Worm (Caenorhabditis elegans) whole organism, early embryonic: ENCODE data around the gene Y39A1A.18.

Experiments
- B0310.2 ChIP-seq: sonication (generic microtip); optimal IDR thresholded peaks from 2 replicates; lab custom pipeline; 2016; ENCODE audit warnings: mild to moderate bottlenecking, missing genetic modification characterization, missing compliant biosample characterization
- F13C5.2 ChIP-seq: sonication (generic microtip); optimal IDR thresholded peaks from 2 replicates; lab custom pipeline; 2017; ENCODE audit warnings: mild to moderate bottlenecking, missing genetic modification characterization, inconsistent platforms, missing compliant biosample characterization
- aly-1 ChIP-seq: sonication (generic microtip); optimal IDR thresholded peaks from 2 replicates; lab custom pipeline; 2016; ENCODE audit warnings: missing genetic modification characterization, missing compliant biosample characterization
- ama-1 ChIP-seq: fragments of 150-350 bp; optimal IDR thresholded peaks from 2 replicates; lab custom pipeline; 2014
- ceh-13 ChIP-seq: fragments of 200-800 bp; sonication (Bioruptor generic); optimal IDR thresholded peaks from 2 replicates; lab custom pipeline; 2018; ENCODE audit warnings: mild to moderate bottlenecking, missing genetic modification characterization, missing compliant biosample characterization
- ceh-36 ChIP-seq: sonication (generic microtip); optimal IDR thresholded peaks from 2 replicates; lab custom pipeline; 2016; ENCODE audit warnings: missing genetic modification characterization, inconsistent platforms, missing compliant biosample characterization
- ets-7 ChIP-seq: sonication (generic microtip); optimal IDR thresholded peaks from 2 replicates; lab custom pipeline; 2016; ENCODE audit warnings: missing genotype, missing genetic modification characterization, missing compliant biosample characterization
- flt-1 ChIP-seq: fragments of 200-800 bp; sonication (Bioruptor generic); IDR thresholded peaks from 2 replicates; pipeline ENCODE4 v1.3.6; 2022; ENCODE audit warnings: missing genetic modification characterization, missing compliant biosample characterization
- hmbx-1 ChIP-seq: sonication (generic microtip); optimal IDR thresholded peaks from 2 replicates; lab custom pipeline; 2016; ENCODE audit warnings: mild to moderate bottlenecking, missing genetic modification characterization, missing compliant biosample characterization
- hmg-4 ChIP-seq: fragments of 200-800 bp; sonication (Bioruptor generic); optimal IDR thresholded peaks from 2 replicates; lab custom pipeline; 2018; ENCODE audit warnings: mild to moderate bottlenecking, missing genetic modification characterization, missing compliant biosample characterization
- hnd-1 ChIP-seq: sonication (generic microtip); optimal IDR thresholded peaks from 2 replicates; lab custom pipeline; 2016; ENCODE audit warnings: missing genetic modification characterization, missing compliant biosample characterization
- pes-1 ChIP-seq: fragments of 200-800 bp; sonication (Bioruptor generic); IDR thresholded peaks from 2 replicates; pipeline ENCODE4 v1.3.6; 2022; ENCODE audit warnings: missing genetic modification reagents, missing genetic modification characterization, missing compliant biosample characterization
- scrt-1 ChIP-seq: fragments of 200-800 bp; sonication (Bioruptor generic); IDR thresholded peaks from 2 replicates; pipeline ENCODE4 v1.3.6; 2022; ENCODE audit warnings: missing genetic modification characterization, missing compliant biosample characterization
- sea-1 ChIP-seq: fragments of 200-800 bp; sonication (Bioruptor generic); conservative IDR thresholded peaks from 2 replicates; pipeline ENCODE4 v1.3.6; 2022; ENCODE audit warnings: missing genetic modification characterization, missing compliant biosample characterization
- tbx-11 ChIP-seq: fragments of 200-800 bp; sonication (Bioruptor generic); IDR thresholded peaks from 2 replicates; pipeline ENCODE4 v1.3.6; 2022; ENCODE audit warnings: missing genetic modification characterization, missing compliant biosample characterization
- tbx-37 ChIP-seq: fragments of 200-800 bp; sonication (Bioruptor generic); conservative IDR thresholded peaks from 2 replicates; pipeline ENCODE4 v1.3.6; 2022; ENCODE audit warnings: missing genetic modification reagents, missing genetic modification characterization, missing compliant biosample characterization
- tra-4 ChIP-seq: sonication (generic microtip); optimal IDR thresholded peaks from 2 replicates; lab custom pipeline; 2017; ENCODE audit warnings: missing genetic modification characterization, missing compliant biosample characterization

Y39A1A.18 gene

DNA sequence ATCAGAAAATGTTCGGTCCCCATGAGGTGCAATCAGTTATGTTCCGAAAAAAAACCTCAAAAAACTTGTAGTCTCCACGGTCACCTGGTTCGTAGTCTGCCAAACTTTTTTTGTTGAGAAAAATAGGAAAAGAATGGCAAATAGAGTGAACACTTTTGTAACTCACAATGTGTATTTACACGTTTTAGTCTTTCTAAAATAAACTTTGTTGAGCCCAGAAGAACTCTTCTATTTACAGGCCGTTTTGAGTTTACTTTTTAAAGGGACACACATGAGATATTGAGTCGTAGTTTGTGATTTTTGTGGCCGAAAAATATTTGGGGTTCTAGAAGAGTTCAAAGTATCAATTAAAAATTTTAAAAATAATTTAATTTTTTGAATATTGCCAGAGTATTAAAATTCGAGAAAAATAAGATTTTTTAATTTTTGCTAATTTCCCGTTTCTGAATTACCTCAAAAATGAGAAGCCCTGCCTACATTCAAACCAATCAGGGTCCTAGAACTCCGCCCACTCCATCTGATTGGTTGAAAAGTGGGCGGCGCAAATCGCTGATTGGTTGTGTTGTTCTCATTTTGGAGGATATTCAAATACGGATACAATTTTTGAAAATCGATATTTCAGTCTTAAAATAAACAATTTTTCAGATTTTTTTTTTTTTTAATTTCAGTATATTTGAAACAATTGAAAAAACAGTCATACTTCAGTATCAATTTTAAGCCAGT lies 40.4 kb upstream of the Y39A1A.18 start:
- TF ChIP-seq tbx-11 (GFP tag; lab: Robert Waterston, UW) (no peak), tbx-37 (no peak), ets-7 (tag; lab: Kevin White, UChicago) (no peak), ama-1 (lab: Kevin White, UChicago) (no peak), aly-1 (tag; lab: Kevin White, UChicago) (no peak), scrt-1 (GFP tag; lab: Robert Waterston, UW) (no peak), pes-1 (GFP tag; lab: Robert Waterston, UW) (no peak), flt-1 (no peak), sea-1 (GFP tag; lab: Robert Waterston, UW) (no peak), ceh-13 (no peak), ceh-36 (no peak)

DNA sequence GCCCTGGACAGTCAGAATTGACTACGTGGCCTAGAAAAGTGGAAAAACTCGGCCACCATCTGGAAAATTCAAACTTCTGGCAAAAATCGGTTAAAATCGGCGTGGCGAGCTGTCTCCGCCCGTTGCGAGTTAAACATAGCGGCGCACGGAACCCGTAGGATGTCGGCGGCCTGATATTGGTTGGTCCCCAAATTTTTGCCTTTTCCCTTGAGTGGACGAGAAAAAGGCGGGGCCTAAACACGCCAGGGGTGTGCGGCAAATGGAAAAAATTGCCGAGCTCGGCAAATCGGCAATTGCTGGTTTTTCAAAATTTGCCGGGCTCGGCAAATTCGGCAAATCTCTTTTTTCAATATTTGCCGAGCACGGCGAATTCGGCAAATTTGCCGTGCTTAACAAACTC lies 39.0 kb upstream of the Y39A1A.18 start:
- TF ChIP-seq pes-1 (GFP tag; lab: Robert Waterston, UW) (0 out of 2 replicates have a peak, but pooled peaks have one; percentile 19), tbx-11 (GFP tag; lab: Robert Waterston, UW) (no peak)

DNA sequence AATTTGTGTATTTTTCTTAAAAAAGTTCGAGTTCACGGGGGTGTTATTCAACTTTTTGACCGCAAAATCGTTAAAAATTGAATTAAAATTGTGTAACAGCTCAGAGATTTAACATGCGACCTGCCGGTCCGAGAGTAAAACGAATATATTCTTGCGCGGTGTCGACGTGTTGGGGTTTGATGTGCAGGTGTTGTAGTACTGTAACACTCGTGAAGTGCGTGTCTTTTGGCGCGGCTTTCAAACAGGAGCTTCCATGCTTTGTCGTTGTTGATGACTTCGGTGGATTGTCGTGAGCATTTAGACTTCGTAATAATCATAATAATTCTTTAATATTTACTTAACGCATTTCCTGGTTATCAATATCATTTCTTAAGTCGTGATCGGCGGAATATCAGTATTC lies 36.2 kb upstream of the Y39A1A.18 start, which contains the start of gene tat-3:
Gene tat-3 (minus strand): TSS at position 196 of the 400 bp plus-strand sequence.
- TF ChIP-seq flt-1 (no peak), aly-1 (tag; lab: Kevin White, UChicago) (no peak), hmg-4 (GFP tag; lab: Kevin White, UChicago) (no peak), tbx-11 (GFP tag; lab: Robert Waterston, UW) (no peak), F13C5.2 (tag; lab: Kevin White, UChicago) (no peak), pes-1 (GFP tag; lab: Robert Waterston, UW) (no peak), sea-1 (GFP tag; lab: Robert Waterston, UW) (no peak), ama-1 (lab: Kevin White, UChicago) (no peak), tra-4 (no peak), ceh-13 (no peak), ets-7 (tag; lab: Kevin White, UChicago) (no peak), ceh-36 (no peak)

DNA sequence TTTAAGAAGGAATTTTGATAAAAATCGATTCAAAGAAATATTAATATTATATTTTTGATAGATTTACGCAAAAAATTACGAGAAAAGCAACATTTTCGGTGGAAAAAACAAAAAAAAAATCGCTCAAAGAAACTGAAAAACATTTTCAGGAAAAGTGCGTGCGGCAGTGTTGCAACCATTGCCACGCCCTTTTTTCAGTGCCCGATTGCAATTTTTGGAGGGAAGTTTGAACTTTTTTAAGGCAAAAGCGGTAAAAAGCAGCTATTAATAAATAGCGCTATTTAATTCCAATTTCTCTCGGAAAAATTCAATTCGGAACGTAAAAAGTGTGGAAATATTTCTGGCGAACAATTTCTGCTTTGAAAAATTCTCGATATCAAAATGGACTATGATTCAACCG lies 26.8 kb upstream of the Y39A1A.18 start:
- TF ChIP-seq tra-4: no peak
- no peak for TF ChIP-seq hmbx-1 (tag; lab: Kevin White, UChicago)
- TF ChIP-seq hmg-4 (GFP tag; lab: Kevin White, UChicago): no peak
- TF ChIP-seq scrt-1 (GFP tag; lab: Robert Waterston, UW): no peak
- TF ChIP-seq ama-1 (lab: Kevin White, UChicago): no peak
- no peak for TF ChIP-seq F13C5.2 (tag; lab: Kevin White, UChicago)
- TF ChIP-seq sea-1 (GFP tag; lab: Robert Waterston, UW): no peak
- no peak for TF ChIP-seq aly-1 (tag; lab: Kevin White, UChicago)
- TF ChIP-seq flt-1: no peak
- no peak for TF ChIP-seq ceh-36
- TF ChIP-seq hnd-1 (tag; lab: Kevin White, UChicago): no peak
- TF ChIP-seq tbx-11 (GFP tag; lab: Robert Waterston, UW): no peak
- TF ChIP-seq ets-7 (tag; lab: Kevin White, UChicago): no peak

DNA sequence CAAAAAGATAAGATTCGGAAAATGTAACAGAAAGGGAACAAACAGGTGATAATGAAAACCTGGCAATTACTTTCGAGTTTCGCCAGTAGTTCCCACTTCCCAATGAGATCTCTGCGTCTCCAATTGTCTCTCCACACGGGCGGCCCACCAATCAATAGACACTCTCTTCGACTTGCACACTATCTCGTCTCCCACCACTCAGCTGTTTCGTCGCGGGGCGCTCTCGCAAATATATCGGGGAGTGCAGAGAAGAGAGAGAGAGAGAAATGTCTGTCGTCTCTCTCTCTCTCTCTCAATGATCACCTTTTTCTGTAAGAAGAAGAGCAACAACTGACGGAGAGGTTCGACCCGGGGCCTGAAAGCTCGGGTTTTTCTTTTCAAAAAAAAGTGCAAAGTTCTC lies 25.9 kb upstream of the Y39A1A.18 start:
- TF ChIP-seq B0310.2 (tag; lab: Kevin White, UChicago) (no peak), sea-1 (GFP tag; lab: Robert Waterston, UW) (no peak), aly-1 (tag; lab: Kevin White, UChicago) (no peak), scrt-1 (GFP tag; lab: Robert Waterston, UW) (no peak), hnd-1 (tag; lab: Kevin White, UChicago) (no peak), hmg-4 (GFP tag; lab: Kevin White, UChicago) (peak; percentile 6), pes-1 (GFP tag; lab: Robert Waterston, UW) (no peak), ceh-13 (no peak), F13C5.2 (tag; lab: Kevin White, UChicago) (peak; percentile 40), tbx-11 (GFP tag; lab: Robert Waterston, UW) (no peak), ama-1 (lab: Kevin White, UChicago) (no peak), ceh-36 (no peak), tra-4 (no peak), ets-7 (tag; lab: Kevin White, UChicago) (no peak), tbx-37 (no peak), hmbx-1 (tag; lab: Kevin White, UChicago) (no peak), flt-1 (0 out of 2 replicates have a peak, but pooled peaks have one; percentile 20)

DNA sequence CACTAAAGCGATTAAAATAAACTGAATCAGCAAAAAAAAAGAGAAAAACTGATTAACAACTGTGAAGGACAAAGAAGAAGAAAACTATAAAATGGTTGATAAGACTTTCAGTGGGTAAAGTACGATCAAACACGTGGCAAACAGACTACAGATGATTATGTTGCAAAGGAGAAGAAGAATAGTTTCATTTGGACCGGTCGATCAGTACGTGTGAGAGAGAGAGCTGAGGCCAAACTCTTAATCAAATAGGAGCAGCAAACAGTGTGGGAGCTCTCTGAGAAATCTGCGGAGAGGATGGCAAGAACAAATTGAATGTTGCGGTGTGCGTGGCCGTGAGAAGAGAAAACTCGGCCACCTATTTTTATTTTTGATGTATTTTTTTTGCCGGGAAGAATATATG lies 24.8 kb upstream of the Y39A1A.18 start:
- TF ChIP-seq ceh-36 (no peak), ceh-13 (no peak), sea-1 (GFP tag; lab: Robert Waterston, UW) (no peak), hnd-1 (tag; lab: Kevin White, UChicago) (no peak)

DNA sequence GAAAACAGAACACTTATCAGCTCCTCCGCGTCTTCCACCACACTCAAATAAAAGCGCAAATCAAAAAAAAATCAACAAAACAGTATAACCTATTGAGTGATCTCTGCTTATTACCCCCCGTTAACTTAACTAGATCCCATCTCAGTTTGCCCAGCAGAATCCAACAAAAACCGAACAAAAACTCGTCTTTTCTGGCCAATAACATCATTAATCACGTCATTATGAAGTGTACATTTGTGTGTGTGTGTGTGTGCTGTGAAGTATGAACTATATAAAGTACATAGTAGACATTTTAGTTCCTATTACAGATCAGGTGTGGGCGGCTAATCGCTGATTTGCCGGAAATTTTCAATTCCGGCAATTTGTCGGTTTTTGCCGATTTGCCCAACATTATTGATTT lies 23.8 kb upstream of the Y39A1A.18 start:
- TF ChIP-seq hmbx-1 (tag; lab: Kevin White, UChicago) (no peak), ceh-13 (no peak), tbx-37 (no peak), F13C5.2 (tag; lab: Kevin White, UChicago) (no peak), sea-1 (GFP tag; lab: Robert Waterston, UW) (no peak), aly-1 (tag; lab: Kevin White, UChicago) (no peak), tra-4 (no peak), ceh-36 (no peak), tbx-11 (GFP tag; lab: Robert Waterston, UW) (no peak), ama-1 (lab: Kevin White, UChicago) (no peak), ets-7 (tag; lab: Kevin White, UChicago) (no peak), flt-1 (no peak), pes-1 (GFP tag; lab: Robert Waterston, UW) (no peak), hnd-1 (tag; lab: Kevin White, UChicago) (no peak), scrt-1 (GFP tag; lab: Robert Waterston, UW) (no peak), hmg-4 (GFP tag; lab: Kevin White, UChicago) (no peak)
